Worm (Caenorhabditis elegans): Measurements from ENCODE around the gene glrx-22.

glrx-22 gene

DNA sequence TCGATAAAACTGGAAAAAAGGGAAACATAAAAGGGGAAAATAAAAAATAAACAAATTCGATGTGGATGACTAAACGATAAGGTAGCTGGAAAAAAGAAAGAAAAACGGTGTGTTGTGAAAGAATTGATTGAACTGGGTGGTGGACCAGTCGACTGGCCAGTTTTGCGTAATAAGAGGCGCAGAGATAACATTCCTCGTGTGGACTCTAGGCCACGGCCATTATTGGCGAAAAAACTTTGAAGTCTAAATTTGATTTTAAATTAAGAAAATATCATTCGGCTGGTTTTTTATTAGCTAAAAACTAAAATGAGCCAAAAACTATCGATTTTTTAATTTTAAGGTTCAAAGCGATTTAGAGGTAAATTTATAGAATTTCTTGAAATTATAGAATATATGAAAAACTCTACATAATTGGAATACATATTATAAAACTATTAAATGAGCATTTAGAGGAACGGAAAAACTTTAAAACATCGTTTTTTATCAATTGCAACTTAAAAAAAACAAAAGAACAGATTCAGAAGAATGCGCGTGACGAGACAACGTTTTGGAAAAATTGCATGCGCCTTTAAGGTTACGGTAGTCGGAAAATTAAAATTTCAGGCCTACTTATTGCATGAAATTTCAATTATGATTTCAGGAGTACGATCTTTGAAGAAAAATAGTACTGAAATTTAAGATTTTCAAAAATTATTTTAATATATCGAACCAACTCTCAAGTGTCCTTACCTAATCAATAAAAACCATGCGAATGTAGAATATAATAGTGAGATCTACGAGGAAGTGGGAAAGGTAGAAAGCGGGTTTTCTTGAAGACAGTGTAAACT, 4.5 kb upstream of the glrx-22 start, which contains the start of gene hgrs-1 (continued):
- peak; percentile 43 for TF ChIP-seq F33H1.4 (GFP tag; IDR thresholded peaks at IDR 0.05)

ce11 chrIV:8203555-8203954, 2.5 kb upstream of the glrx-22 start:
- no peak for TF ChIP-seq lsy-27 (tag; optimal IDR thresholded peaks at IDR 0.05; ENCODE audit: borderline replicate concordance, insufficient read depth)
- TF ChIP-seq hlh-26 (GFP tag; conservative IDR thresholded peaks at IDR 0.05) = no peak
- TF ChIP-seq tlf-1 (GFP tag; optimal IDR thresholded peaks at IDR 0.05) = no peak
- TF ChIP-seq T26A5.8 (tag; optimal IDR thresholded peaks at IDR 0.05) = no peak
- no peak for TF ChIP-seq sea-2 (GFP tag; IDR thresholded peaks at IDR 0.05)
- no peak for TF ChIP-seq attf-5 (GFP tag; optimal IDR thresholded peaks at IDR 0.05)
- TF ChIP-seq pha-4 (tag; optimal IDR thresholded peaks at IDR 0.05) = no peak
- no peak for TF ChIP-seq K11D2.4 (GFP tag; IDR thresholded peaks at IDR 0.05)
- TF ChIP-seq bed-2 (GFP tag; IDR thresholded peaks at IDR 0.05) = no peak
- TF ChIP-seq zim-3 (tag; optimal IDR thresholded peaks at IDR 0.05) = no peak
- no peak for TF ChIP-seq ztf-6 (GFP tag; IDR thresholded peaks at IDR 0.05)
- TF ChIP-seq ceh-79 (tag; optimal IDR thresholded peaks at IDR 0.05) = no peak
- TF ChIP-seq egrh-3 (GFP tag; IDR thresholded peaks at IDR 0.05) = no peak
- TF ChIP-seq lin-54 (GFP tag; optimal IDR thresholded peaks at IDR 0.05) = no peak
- TF ChIP-seq let-526 (GFP tag; IDR thresholded peaks at IDR 0.05) = no peak
- no peak for TF ChIP-seq snpc-1.1 (tag; optimal IDR thresholded peaks at IDR 0.05; ENCODE audit: insufficient read depth)
- TF ChIP-seq unc-130 (GFP tag; optimal IDR thresholded peaks at IDR 0.05) = no peak
- TF ChIP-seq die-1 (tag; optimal IDR thresholded peaks at IDR 0.05) = no peak

- TF ChIP-seq die-1 (tag; optimal IDR thresholded peaks at IDR 0.05) = no peak
- peak; percentile 68 for TF ChIP-seq nhr-80 (tag; optimal IDR thresholded peaks at IDR 0.05)
- TF ChIP-seq F23B12.7 (tag; optimal IDR thresholded peaks at IDR 0.05; ENCODE audit: insufficient read depth) = peak; percentile 5
- TF ChIP-seq T26A5.8 (tag; optimal IDR thresholded peaks at IDR 0.05) = no peak
- TF ChIP-seq nfya-2 (GFP tag; IDR thresholded peaks at IDR 0.05) = no peak
Measured at ce11 chrIV:8199824-8200223, 1.2 kb downstream of the glrx-22 start.

DNA sequence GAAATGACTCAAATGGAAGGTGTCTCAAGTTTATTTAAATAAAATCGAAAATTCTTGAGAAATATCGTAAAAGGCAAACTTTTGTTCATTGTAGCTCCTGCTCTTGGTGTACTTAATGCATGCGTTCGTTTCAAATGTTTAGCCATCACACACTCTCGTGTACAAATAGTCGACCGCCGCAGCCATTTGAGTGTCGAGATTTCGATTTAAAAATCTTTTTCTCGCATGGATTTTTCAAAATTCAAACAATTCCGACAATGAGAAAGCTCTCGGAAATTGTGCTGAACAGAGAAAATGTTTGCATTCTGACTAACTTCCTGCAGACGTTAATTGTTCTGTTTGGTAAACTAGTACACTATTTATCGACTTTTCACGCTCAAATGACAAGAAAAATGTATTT, 1.8 kb downstream of the glrx-22 start:
- no peak for TF ChIP-seq C06A6.2 (GFP tag; conservative IDR thresholded peaks at IDR 0.05)
- 0 out of 2 replicates have a peak, but pooled peaks have one; percentile 69 for TF ChIP-seq cebp-2 (GFP tag; IDR thresholded peaks at IDR 0.05)

DNA sequence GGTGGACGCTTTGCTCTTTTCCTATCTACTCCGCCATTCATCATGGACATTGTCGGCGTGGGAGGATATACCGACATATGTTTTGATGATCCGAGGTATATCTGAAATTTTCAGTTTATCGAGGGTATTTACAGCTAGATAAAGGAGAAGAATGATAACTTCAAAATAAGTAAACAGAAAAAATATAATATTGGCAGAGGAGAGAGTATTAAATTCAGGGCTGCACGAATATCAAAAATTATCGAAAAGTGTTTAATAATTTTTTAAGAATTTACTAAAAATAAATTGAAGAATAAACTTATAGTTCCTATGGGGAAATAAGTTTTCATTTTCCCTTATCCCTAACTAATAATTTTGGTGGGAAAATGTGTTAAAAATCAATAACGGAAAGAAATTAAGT, 2.2 kb downstream of the glrx-22 start, which contains the start of gene wsp-1:
Gene wsp-1 (minus strand): TSS at position 101 of the 400 bp plus-strand sequence.
- TF ChIP-seq tlf-1 (GFP tag; optimal IDR thresholded peaks at IDR 0.05) (no peak), dpff-1 (tag; optimal IDR thresholded peaks at IDR 0.05) (no peak), cebp-1 (GFP tag; IDR thresholded peaks at IDR 0.05) (no peak), cebp-1 (tag; optimal IDR thresholded peaks at IDR 0.05) (no peak), rpc-1 (optimal IDR thresholded peaks at IDR 0.05) (no peak), rpc-1 (tag; optimal IDR thresholded peaks at IDR 0.05) (no peak), egl-18 (GFP tag; IDR thresholded peaks at IDR 0.05) (no peak), nhr-179 (tag; optimal IDR thresholded peaks at IDR 0.05) (no peak), pbrm-1 (GFP tag; IDR thresholded peaks at IDR 0.05) (no peak), ceh-91 (GFP tag; IDR thresholded peaks at IDR 0.05) (no peak), attf-5 (GFP tag; optimal IDR thresholded peaks at IDR 0.05) (no peak), nhr-90 (tag; optimal IDR thresholded peaks at IDR 0.05) (no peak), lag-1 (GFP tag; IDR thresholded peaks at IDR 0.05) (no peak)

Data from whole organism, young adult.